Worm (Caenorhabditis elegans) whole organism, L4 larva: ENCODE measurements around the gene srh-272.

Experiments used
- nhr-102 ChIP-seq: sonication (generic microtip); optimal IDR thresholded peaks from 2 replicates; lab custom pipeline; 2016; ENCODE audit warnings: mild to moderate bottlenecking, missing genetic modification characterization, moderate library complexity, missing compliant biosample characterization
- nhr-11 ChIP-seq: fragments of 150-350 bp; optimal IDR thresholded peaks from 2 replicates; lab custom pipeline; 2014; ENCODE audit warnings: missing biosample characterization, missing genetic modification characterization
- nhr-111 ChIP-seq: fragments of 200-800 bp; sonication (Bioruptor generic); optimal IDR thresholded peaks from 2 replicates; lab custom pipeline; 2018; ENCODE audit warnings: mild to moderate bottlenecking, missing genetic modification characterization, missing compliant biosample characterization

ce11 chrV:2815956-2816355 lies 47.2 kb upstream of the srh-272 start, which contains the start of gene F54E2.5:
- TF ChIP-seq nhr-11 (tag; lab: Kevin White, UChicago) = no peak
- no peak for TF ChIP-seq nhr-102 (tag; lab: Kevin White, UChicago)
- no peak for TF ChIP-seq nhr-111 (GFP tag; lab: Kevin White, UChicago)
